Fruit fly (Drosophila melanogaster) whole organism, wandering third instar larva: ENCODE measurements around the gene HDAC6.

ENCODE experiments used
- CG32264 ChIP-seq: fragments of 200-800 bp; sonication (Bioruptor generic); optimal IDR thresholded peaks from 2 replicates; lab custom pipeline; 2016; ENCODE audit warnings: missing biosample characterization, missing genetic modification characterization
- Hr78 ChIP-seq: fragments of >200 bp; optimal IDR thresholded peaks from 2 replicates; lab custom pipeline; 2017; ENCODE audit warnings: missing biosample characterization, missing genetic modification characterization
- Mio ChIP-seq: sonication (Bioruptor generic); optimal IDR thresholded peaks from 2 replicates; lab custom pipeline; 2016; ENCODE audit warnings: missing biosample characterization, missing genetic modification characterization
- Vsx2 ChIP-seq: fragments of 200-300, 225-300 bp; sonication (Bioruptor generic); optimal IDR thresholded peaks from 2 replicates; lab custom pipeline; 2018; ENCODE audit warnings: missing biosample characterization, missing genetic modification characterization; ENCODE audit not compliant: partially characterized antibody
- foxo ChIP-seq, 2 experiments: fragments of 200-800 bp; sonication (Bioruptor generic); optimal IDR thresholded peaks; 2 replicates in 1 of 2; 3 replicates in 1 of 2; lab custom pipeline; 2016 to 2017; ENCODE audit warnings: missing biosample characterization in 2 of 2, missing genetic modification characterization in 2 of 2

DNA sequence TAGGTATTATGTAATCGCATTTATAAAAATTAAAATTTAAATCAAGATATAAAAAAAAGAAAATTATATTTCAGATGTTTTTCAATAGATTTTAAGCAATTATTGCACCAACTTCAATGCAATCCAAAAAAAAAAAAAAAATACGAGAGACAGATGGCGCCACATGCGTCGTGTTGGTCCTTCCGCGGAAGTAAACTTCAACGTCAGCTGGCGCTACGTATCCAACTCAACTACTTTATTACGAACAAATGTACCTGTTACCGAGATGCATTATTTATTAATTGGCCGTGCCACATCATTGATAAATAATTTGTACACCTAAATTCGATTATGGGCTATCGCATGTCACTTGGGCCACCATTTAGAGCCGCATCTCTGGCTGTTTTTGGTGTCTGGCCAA, 20.5 kb downstream of the HDAC6 start:
- TF ChIP-seq Vsx2 (GFP tag; lab: Kevin White, UChicago) (no peak), Mio (GFP tag; lab: Kevin White, UChicago) (no peak), Hr78 (GFP tag; lab: Kevin White, UChicago) (no peak), foxo (GFP tag; optimal IDR thresholded peaks at IDR 0.05; lab: Kevin White, UChicago) (no peak), CG32264 (GFP tag; lab: Kevin White, UChicago) (no peak)
